Worm (Caenorhabditis elegans) whole organism, L3 larva: ENCODE measurements around the gene psa-3.

Experiments used
- elt-2 ChIP-seq: sonication (generic microtip); optimal IDR thresholded peaks from 2 replicates; lab custom pipeline; 2016; ENCODE audit warnings: missing genetic modification reagents, mild to moderate bottlenecking, missing genetic modification characterization, missing compliant biosample characterization
- fos-1 ChIP-seq: fragments of 150-350 bp; optimal IDR thresholded peaks from 2 replicates; lab custom pipeline; 2014; ENCODE audit warnings: missing biosample characterization, missing genetic modification characterization
- jun-1 ChIP-seq: fragments of 150-350 bp; optimal IDR thresholded peaks from 2 replicates; lab custom pipeline; 2014; ENCODE audit warnings: missing biosample characterization, missing genetic modification reagents, missing genetic modification characterization
- nfya-1 ChIP-seq: sonication (generic microtip); optimal IDR thresholded peaks from 2 replicates; lab custom pipeline; 2017; ENCODE audit warnings: missing genetic modification characterization, mild to moderate bottlenecking, missing compliant biosample characterization, antibody characterized with exemption, moderate library complexity; ENCODE audit not compliant: insufficient read depth
- nhr-25 ChIP-seq: sonication (generic microtip); optimal IDR thresholded peaks from 2 replicates; lab custom pipeline; 2017; ENCODE audit warnings: missing biosample characterization, missing genetic modification characterization
- nhr-77 ChIP-seq: fragments of 150-350 bp; optimal IDR thresholded peaks from 2 replicates; lab custom pipeline; 2014; ENCODE audit warnings: missing biosample characterization, missing genetic modification characterization
- skn-1 ChIP-seq: fragments of 150-350 bp; optimal IDR thresholded peaks from 2 replicates; lab custom pipeline; 2014; ENCODE audit warnings: missing biosample characterization, missing genetic modification characterization
- unc-39 ChIP-seq: sonication (generic microtip); optimal IDR thresholded peaks from 4 replicates; lab custom pipeline; 2017; ENCODE audit warnings: missing biosample characterization, missing genetic modification characterization
- zag-1 ChIP-seq: fragments of 150-350 bp; optimal IDR thresholded peaks from 2 replicates; lab custom pipeline; 2014; ENCODE audit warnings: missing biosample characterization, missing genetic modification characterization

DNA sequence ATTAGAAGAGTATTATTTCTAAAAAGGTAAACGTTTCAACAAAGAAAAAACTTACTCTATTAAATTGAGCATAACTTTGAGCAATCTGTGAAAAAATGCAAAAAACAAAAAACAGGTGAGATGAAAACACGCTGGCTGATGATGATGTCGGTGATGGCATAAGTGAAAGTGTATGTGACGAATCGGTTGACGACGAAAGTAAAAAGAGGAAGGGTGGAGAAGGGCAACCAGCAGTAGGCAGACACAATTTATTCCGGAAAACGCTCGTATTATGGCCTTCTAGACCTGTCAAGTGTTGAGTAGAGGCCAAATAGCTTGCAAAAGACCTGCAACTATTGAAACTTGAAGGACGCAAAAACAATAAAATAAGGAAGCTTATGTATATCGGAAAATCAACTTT lies 20.2 kb downstream of the psa-3 start, which contains the start of gene nas-13:
- TF ChIP-seq unc-39 (tag; lab: Kevin White, UChicago) (no peak), nhr-25 (tag; lab: Kevin White, UChicago) (peak; percentile 60), nhr-77 (tag; lab: Kevin White, UChicago) (no peak), jun-1 (no peak), nfya-1 (tag; lab: Kevin White, UChicago) (no peak), skn-1 (tag; lab: Kevin White, UChicago) (no peak), elt-2 (tag; lab: Kevin White, UChicago) (no peak), zag-1 (tag; lab: Kevin White, UChicago) (no peak), fos-1 (tag; lab: Kevin White, UChicago) (no peak)
